Fruit fly (Drosophila melanogaster): ENCODE results near the gene para.

The para gene

DNA sequence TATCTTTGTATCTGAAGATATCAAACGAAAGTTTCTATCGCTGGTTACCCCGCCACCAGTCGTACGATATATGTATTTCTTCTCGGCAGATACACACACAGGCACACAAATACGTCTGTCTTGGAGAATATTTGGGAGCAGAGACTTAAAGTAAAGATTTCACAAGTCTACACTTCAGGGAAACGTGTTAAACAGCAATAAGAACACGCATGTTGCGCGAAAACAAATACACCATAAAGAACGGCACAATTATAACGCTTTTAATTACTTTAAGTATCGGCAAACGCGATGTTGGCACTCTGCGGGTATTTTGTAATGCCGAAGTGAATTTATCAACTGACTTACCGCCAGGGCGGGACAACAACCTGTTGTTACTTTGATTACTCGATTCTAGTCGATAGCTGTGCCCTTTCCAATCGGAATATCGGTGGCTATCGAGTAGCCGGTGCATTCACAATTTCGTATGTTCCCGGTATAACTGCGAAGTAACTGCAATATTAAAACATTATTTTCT, 110.9 kb downstream of the para start, which contains the start of gene AnxB11 (continued):
- TF ChIP-seq prd (optimal IDR thresholded peaks at IDR 0.05): no peak
- TF ChIP-seq prd (GFP tag; IDR thresholded peaks at IDR 0.05): no peak
- TF ChIP-seq CG2712 (tag; optimal IDR thresholded peaks at IDR 0.05): peak; percentile 23
- no peak for TF ChIP-seq Doc2 (GFP tag; IDR thresholded peaks at IDR 0.05)
- TF ChIP-seq CG10979 (tag; optimal IDR thresholded peaks at IDR 0.05): peak; percentile 7
- peak; percentile 68 for TF ChIP-seq tna (GFP tag; IDR thresholded peaks at IDR 0.05; ENCODE audit: partially characterized antibody)
- TF ChIP-seq esg (GFP tag; conservative IDR thresholded peaks at IDR 0.05): no peak
- TF ChIP-seq CG4282 (GFP tag; optimal IDR thresholded peaks at IDR 0.05): no peak
- TF ChIP-seq Hmx (GFP tag; optimal IDR thresholded peaks at IDR 0.05): no peak
- no peak for TF ChIP-seq sug (tag; optimal IDR thresholded peaks at IDR 0.05)
- no peak for TF ChIP-seq CG13624 (GFP tag; optimal IDR thresholded peaks at IDR 0.05)
- no peak for TF ChIP-seq CG4404 (GFP tag; IDR thresholded peaks at IDR 0.05)
- no peak for TF ChIP-seq ara (GFP tag; IDR thresholded peaks at IDR 0.05)
- no peak for TF ChIP-seq grau (tag; optimal IDR thresholded peaks at IDR 0.05)
- TF ChIP-seq CG1603 (tag; optimal IDR thresholded peaks at IDR 0.05): peak; percentile 37
- TF ChIP-seq bowl (GFP tag; IDR thresholded peaks at IDR 0.05): no peak
- no peak for TF ChIP-seq tgo (GFP tag; IDR thresholded peaks at IDR 0.05)
- TF ChIP-seq vfl (GFP tag; optimal IDR thresholded peaks at IDR 0.05): no peak
- TF ChIP-seq CG7357 (GFP tag; IDR thresholded peaks at IDR 0.05): no peak
- TF ChIP-seq CG8924 (tag; optimal IDR thresholded peaks at IDR 0.05): peak; percentile 8
- peak; percentile 25 for TF ChIP-seq cwo (GFP tag; optimal IDR thresholded peaks at IDR 0.05)
- TF ChIP-seq CG11085 (GFP tag; IDR thresholded peaks at IDR 0.05): no peak
- TF ChIP-seq CG6791 (GFP tag; IDR thresholded peaks at IDR 0.05; ENCODE audit: partially characterized antibody): peak; percentile 76
- TF ChIP-seq pita (GFP tag; optimal IDR thresholded peaks at IDR 0.05): no peak
- no peak for TF ChIP-seq Lhr (GFP tag; optimal IDR thresholded peaks at IDR 0.05)
- no peak for TF ChIP-seq CG17186 (GFP tag; optimal IDR thresholded peaks at IDR 0.05)
- no peak for TF ChIP-seq jumu (GFP tag; optimal IDR thresholded peaks at IDR 0.05)
- TF ChIP-seq nerfin-1 (tag; optimal IDR thresholded peaks at IDR 0.05): no peak
- peak; percentile 13 for TF ChIP-seq YL-1 (GFP tag; optimal IDR thresholded peaks at IDR 0.05)
- TF ChIP-seq fd64A (GFP tag; optimal IDR thresholded peaks at IDR 0.05): no peak
- no peak for TF ChIP-seq CG10147 (GFP tag; optimal IDR thresholded peaks at IDR 0.05)
- no peak for TF ChIP-seq toy (GFP tag; IDR thresholded peaks at IDR 0.05)
- TF ChIP-seq mam (GFP tag; optimal IDR thresholded peaks at IDR 0.05): no peak
- no peak for TF ChIP-seq CG14710 (tag; optimal IDR thresholded peaks at IDR 0.05)
- TF ChIP-seq mirr (GFP tag; optimal IDR thresholded peaks at IDR 0.05): peak; percentile 56
- peak; percentile 10 for TF ChIP-seq oc (tag; optimal IDR thresholded peaks at IDR 0.05)
- no peak for TF ChIP-seq CG31224 (GFP tag; IDR thresholded peaks at IDR 0.05)
- TF ChIP-seq Rx (GFP tag; IDR thresholded peaks at IDR 0.05): no peak
- no peak for TF ChIP-seq croc (GFP tag; conservative IDR thresholded peaks at IDR 0.05)
- TF ChIP-seq Doc3 (GFP tag; IDR thresholded peaks at IDR 0.05; ENCODE audit: partially characterized antibody): 0 out of 3 replicates have a peak, but pooled peaks have one; percentile 26
- no peak for TF ChIP-seq sima (GFP tag; optimal IDR thresholded peaks at IDR 0.05)
- no peak for TF ChIP-seq exex (tag; optimal IDR thresholded peaks at IDR 0.05)
- no peak for TF ChIP-seq run (tag; optimal IDR thresholded peaks at IDR 0.05)
- TF ChIP-seq gsb (GFP tag; IDR thresholded peaks at IDR 0.05): no peak
- TF ChIP-seq Atf-2 (GFP tag; optimal IDR thresholded peaks at IDR 0.05): no peak
- TF ChIP-seq CG4617 (GFP tag; optimal IDR thresholded peaks at IDR 0.05; ENCODE audit: borderline replicate concordance): peak; percentile 23
- no peak for TF ChIP-seq Side (GFP tag; optimal IDR thresholded peaks at IDR 0.05)
- no peak for TF ChIP-seq CG6254 (GFP tag; optimal IDR thresholded peaks at IDR 0.05)
- no peak for TF ChIP-seq CG32532 (GFP tag; IDR thresholded peaks at IDR 0.05)
- no peak for TF ChIP-seq corto (GFP tag; optimal IDR thresholded peaks at IDR 0.05)
- 0 out of 2 replicates have a peak, but pooled peaks have one; percentile 48 for TF ChIP-seq Scr (GFP tag; IDR thresholded peaks at IDR 0.05; ENCODE audit: partially characterized antibody)

Data from whole organism, embryonic.